Worm (Caenorhabditis elegans) whole organism, young adult: ENCODE measurements around the gene C36B7.3.

Experiments
- B0035.1 ChIP-seq: sonication (generic microtip); optimal IDR thresholded peaks from 2 replicates; lab custom pipeline; 2016; ENCODE audit warnings: missing genetic modification characterization, mild to moderate bottlenecking, missing compliant biosample characterization, missing genotype, missing genetic modification reagents
- B0336.3 ChIP-seq: fragments of 200-800 bp; sonication (Bioruptor generic); IDR thresholded peaks from 2 replicates; pipeline ENCODE4 v1.3.6; 2022; ENCODE audit warnings: missing genetic modification characterization, missing compliant biosample characterization
- F22D6.2 ChIP-seq: sonication (generic microtip); optimal IDR thresholded peaks from 2 replicates; lab custom pipeline; 2016; ENCODE audit warnings: mild to moderate bottlenecking, missing genetic modification characterization, missing compliant biosample characterization
- F23B12.7 ChIP-seq: sonication (generic microtip); optimal IDR thresholded peaks from 2 replicates; lab custom pipeline; 2017; ENCODE audit warnings: missing genetic modification characterization, mild to moderate bottlenecking, missing compliant biosample characterization, antibody characterized with exemption, moderate library complexity; ENCODE audit not compliant: insufficient read depth
- F37B4.10 ChIP-seq: fragments of 200-800 bp; sonication (Bioruptor generic); IDR thresholded peaks from 2 replicates; pipeline ENCODE4 v1.3.6; 2022; ENCODE audit warnings: missing genetic modification characterization, missing compliant biosample characterization
- F57C9.4 ChIP-seq: sonication (generic microtip); optimal IDR thresholded peaks from 2 replicates; lab custom pipeline; 2017; ENCODE audit warnings: mild to moderate bottlenecking, missing genetic modification characterization, missing compliant biosample characterization
- K11D2.4 ChIP-seq: fragments of 200-800 bp; sonication (Bioruptor generic); IDR thresholded peaks from 2 replicates; pipeline ENCODE4 v1.3.6; 2022; ENCODE audit warnings: missing genetic modification reagents, missing genetic modification characterization, missing compliant biosample characterization
- ZK185.1 ChIP-seq: sonication (generic microtip); optimal IDR thresholded peaks from 2 replicates; lab custom pipeline; 2016; ENCODE audit warnings: mild to moderate bottlenecking, missing genetic modification characterization, missing compliant biosample characterization; ENCODE audit not compliant: poor library complexity, severe bottlenecking
- bed-2 ChIP-seq: fragments of 200-800 bp; sonication (Bioruptor generic); IDR thresholded peaks from 2 replicates; pipeline ENCODE4 v1.3.6; 2022; ENCODE audit warnings: missing genetic modification reagents, missing genetic modification characterization, missing compliant biosample characterization
- cebp-2 ChIP-seq: fragments of 200-800 bp; sonication (Bioruptor generic); IDR thresholded peaks from 2 replicates; pipeline ENCODE4 v1.3.6; 2022; ENCODE audit warnings: missing genetic modification characterization, missing compliant biosample characterization
- dox-1 ChIP-seq: fragments of 200-800 bp; sonication (Bioruptor generic); IDR thresholded peaks from 2 replicates; pipeline ENCODE4 v1.3.6; 2022; ENCODE audit warnings: missing genetic modification reagents, missing genetic modification characterization, missing compliant biosample characterization
- egl-18 ChIP-seq: fragments of 200-800 bp; sonication (Bioruptor generic); IDR thresholded peaks from 2 replicates; pipeline ENCODE4 v1.3.6; 2022; ENCODE audit warnings: missing genetic modification reagents, missing genetic modification characterization, missing compliant biosample characterization
- egl-44 ChIP-seq: fragments of 200-800 bp; sonication (Bioruptor generic); IDR thresholded peaks from 2 replicates; pipeline ENCODE4 v1.3.6; 2022; ENCODE audit warnings: missing genetic modification reagents, missing genetic modification characterization, missing compliant biosample characterization
- ekl-4 ChIP-seq: fragments of 200-800 bp; sonication (Bioruptor generic); IDR thresholded peaks from 2 replicates; pipeline ENCODE4 v1.3.6; 2022; ENCODE audit warnings: missing genetic modification reagents, missing genetic modification characterization, missing compliant biosample characterization
- fkh-3 ChIP-seq: sonication (generic microtip); optimal IDR thresholded peaks from 2 replicates; lab custom pipeline; 2016; ENCODE audit warnings: mild to moderate bottlenecking, missing genetic modification characterization, missing compliant biosample characterization
- hmg-20 ChIP-seq: fragments of 200-800 bp; sonication (Bioruptor generic); IDR thresholded peaks from 2 replicates; pipeline ENCODE4 v1.3.6; 2022; ENCODE audit warnings: missing genetic modification reagents, missing genetic modification characterization, missing compliant biosample characterization
- hrde-1 ChIP-seq: sonication (generic microtip); optimal IDR thresholded peaks from 2 replicates; lab custom pipeline; 2016; ENCODE audit warnings: missing genetic modification characterization, mild to moderate bottlenecking, missing compliant biosample characterization, moderate library complexity, missing genotype, missing genetic modification reagents, borderline replicate concordance
- lag-1 ChIP-seq: fragments of 200-800 bp; sonication (Bioruptor generic); IDR thresholded peaks from 2 replicates; pipeline ENCODE4 v1.3.6; 2022; ENCODE audit warnings: missing genetic modification reagents, missing genetic modification characterization, missing compliant biosample characterization
- lin-35 ChIP-seq, 3 experiments: fragments of 150-350 bp in 2 of 3; sonication (generic microtip) in 1 of 3; optimal IDR thresholded peaks; 2 replicates each; lab custom pipeline; 2014 to 2018; ENCODE audit warnings: missing biosample characterization in 3 of 3, missing genetic modification characterization in 3 of 3, missing genetic modification reagents in 3 of 3
- lin-40 ChIP-seq: sonication (generic microtip); optimal IDR thresholded peaks from 2 replicates; lab custom pipeline; 2016; ENCODE audit warnings: missing genetic modification characterization, mild to moderate bottlenecking, missing compliant biosample characterization, missing genotype, missing genetic modification reagents
- lin-54 ChIP-seq: fragments of 200-800 bp; sonication (Bioruptor generic); optimal IDR thresholded peaks from 2 replicates; lab custom pipeline; 2018; ENCODE audit warnings: mild to moderate bottlenecking, missing genetic modification characterization, missing compliant biosample characterization
- mes-4 ChIP-seq: sonication (generic microtip); optimal IDR thresholded peaks from 2 replicates; lab custom pipeline; 2016; ENCODE audit warnings: missing genotype, missing genetic modification characterization, missing compliant biosample characterization
- nfya-1 ChIP-seq: sonication (generic microtip); optimal IDR thresholded peaks from 2 replicates; lab custom pipeline; 2017; ENCODE audit warnings: antibody characterized with exemption, missing compliant biosample characterization, missing genetic modification characterization, borderline replicate concordance; ENCODE audit not compliant: insufficient read depth
- nfya-2 ChIP-seq: fragments of 200-800 bp; sonication (Bioruptor generic); IDR thresholded peaks from 2 replicates; pipeline ENCODE4 v1.3.6; 2022; ENCODE audit warnings: missing genetic modification reagents, missing genetic modification characterization, missing compliant biosample characterization
- nhr-90 ChIP-seq: sonication (generic microtip); optimal IDR thresholded peaks from 2 replicates; lab custom pipeline; 2016; ENCODE audit warnings: missing genotype, mild to moderate bottlenecking, missing genetic modification characterization, missing compliant biosample characterization
- repo-1 ChIP-seq: sonication (generic microtip); optimal IDR thresholded peaks from 2 replicates; lab custom pipeline; 2017; ENCODE audit warnings: mild to moderate bottlenecking, missing genetic modification characterization, missing compliant biosample characterization
- rpc-1 ChIP-seq, 2 experiments: fragments of 150-350 bp in 1 of 2; sonication (generic microtip) in 1 of 2; optimal IDR thresholded peaks; 2 replicates each; lab custom pipeline; 2014 to 2018; ENCODE audit warnings: missing biosample characterization in 1 of 2, missing genetic modification characterization in 1 of 2, missing genetic modification reagents in 1 of 2, missing genotype in 1 of 2
- sdz-38 ChIP-seq: sonication (generic microtip); optimal IDR thresholded peaks from 2 replicates; lab custom pipeline; 2016; ENCODE audit warnings: missing genotype, missing genetic modification characterization, missing compliant biosample characterization
- sptf-2 ChIP-seq: fragments of 200-800 bp; sonication (Bioruptor generic); optimal IDR thresholded peaks from 2 replicates; lab custom pipeline; 2018; ENCODE audit warnings: mild to moderate bottlenecking, missing genetic modification characterization, missing compliant biosample characterization
- tbp1 ChIP-seq: fragments of 200-800 bp; sonication (Bioruptor generic); optimal IDR thresholded peaks from 2 replicates; lab custom pipeline; 2018; ENCODE audit warnings: mild to moderate bottlenecking, missing genetic modification characterization, missing compliant biosample characterization
- tbx-9 ChIP-seq: sonication (generic microtip); optimal IDR thresholded peaks from 2 replicates; lab custom pipeline; 2016; ENCODE audit warnings: borderline replicate concordance, missing genetic modification characterization, inconsistent platforms, missing compliant biosample characterization
- ztf-18 ChIP-seq: sonication (generic microtip); optimal IDR thresholded peaks from 2 replicates; lab custom pipeline; 2016; ENCODE audit warnings: missing genotype, mild to moderate bottlenecking, missing genetic modification characterization, missing compliant biosample characterization
- ztf-25 ChIP-seq: fragments of 200-800 bp; sonication (Bioruptor generic); IDR thresholded peaks from 2 replicates; pipeline ENCODE4 v1.3.6; 2022; ENCODE audit warnings: missing genetic modification reagents, missing genetic modification characterization, missing compliant biosample characterization

The C36B7.3 gene

DNA sequence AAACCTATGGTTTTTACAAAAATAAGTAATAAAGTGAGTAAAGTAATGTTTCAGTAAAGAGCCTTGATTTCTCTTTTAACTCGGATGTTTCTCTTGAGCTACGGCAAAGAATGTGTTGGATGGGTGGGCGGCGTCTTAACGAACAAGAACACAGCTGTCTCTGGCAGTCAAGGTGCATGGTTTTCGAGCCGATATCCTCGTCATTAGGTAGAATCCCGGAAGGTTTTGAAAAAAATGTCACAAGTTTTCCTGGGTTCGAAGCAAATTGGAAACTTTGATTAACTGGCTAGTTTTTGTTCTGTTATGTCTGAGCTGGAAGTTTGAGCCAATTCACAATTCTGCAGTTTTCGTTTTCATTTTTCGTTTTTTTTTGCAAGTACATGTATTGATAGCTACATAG lies 26.3 kb upstream of the C36B7.3 start, which contains the start of gene B0403.6:
TSS of gene B0403.6 (minus strand) at position 101 of the 400 bp plus-strand sequence.
- TF ChIP-seq tbx-9 (tag; lab: Kevin White, UChicago) (no peak), hrde-1 (tag; lab: Kevin White, UChicago) (no peak), ztf-25 (GFP tag; lab: Robert Waterston, UW) (no peak), nfya-1 (tag; lab: Kevin White, UChicago) (no peak)

DNA sequence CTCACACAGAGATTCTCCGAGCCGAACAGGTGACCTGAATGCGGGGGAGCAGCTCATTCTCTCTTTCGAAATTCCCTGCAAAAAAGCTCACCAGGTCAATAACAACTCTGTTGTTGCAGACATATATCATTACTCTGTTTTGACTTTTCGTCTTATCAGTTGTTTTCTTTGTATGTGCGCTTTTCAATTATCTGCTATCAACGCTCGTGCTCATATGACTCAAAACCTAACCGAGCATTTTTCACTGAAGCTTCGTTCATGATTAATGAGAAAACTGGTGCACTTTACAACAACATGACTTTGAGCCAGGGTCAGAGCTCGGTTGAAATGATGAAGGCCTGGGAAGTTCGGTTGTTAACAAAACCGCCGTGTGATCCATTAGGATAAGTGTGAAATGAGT lies 25.1 kb upstream of the C36B7.3 start:
- TF ChIP-seq K11D2.4: no peak
- TF ChIP-seq F22D6.2 (tag; lab: Kevin White, UChicago): no peak
- TF ChIP-seq cebp-2 (GFP tag; lab: Robert Waterston, UW): no peak
- TF ChIP-seq sdz-38 (tag; lab: Kevin White, UChicago): no peak
- no peak for TF ChIP-seq lin-54 (GFP tag; lab: Kevin White, UChicago)
- no peak for TF ChIP-seq dox-1 (GFP tag; lab: Robert Waterston, UW)
- TF ChIP-seq ZK185.1: no peak
- TF ChIP-seq F57C9.4 (tag; lab: Kevin White, UChicago): no peak
- TF ChIP-seq nhr-90 (tag; lab: Kevin White, UChicago): no peak
- no peak for TF ChIP-seq ekl-4 (GFP tag; lab: Robert Waterston, UW)
- no peak for TF ChIP-seq hmg-20 (GFP tag; lab: Robert Waterston, UW)
- TF ChIP-seq tbp1: no peak
- no peak for TF ChIP-seq nfya-2 (GFP tag; lab: Robert Waterston, UW)
- TF ChIP-seq F37B4.10: no peak
- TF ChIP-seq B0035.1 (tag; lab: Kevin White, UChicago): no peak
- TF ChIP-seq lin-40 (tag; lab: Kevin White, UChicago): no peak

DNA sequence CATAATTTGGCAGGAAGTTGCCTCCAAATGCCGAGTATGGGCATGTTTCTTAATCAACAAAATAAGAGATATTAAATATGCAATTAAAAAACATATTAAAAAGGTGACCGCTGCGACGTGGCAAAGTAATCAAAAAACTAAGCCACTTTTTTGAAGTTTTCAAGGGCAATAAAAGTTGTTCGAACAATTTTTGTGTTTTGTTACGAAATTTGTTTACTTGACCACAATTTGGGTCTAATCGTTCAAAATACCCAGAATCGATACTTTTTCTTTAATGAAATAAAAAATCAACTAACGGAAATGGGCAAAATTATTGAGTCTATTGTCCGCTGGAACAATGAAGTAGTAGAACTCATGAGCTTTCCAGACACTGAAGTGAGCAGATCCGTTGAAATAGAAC lies 16.5 kb upstream of the C36B7.3 start, which contains the start of gene Y1B5A.1:
TSS of gene Y1B5A.1 (plus strand) at position 301 of the 400 bp plus-strand sequence.
- TF ChIP-seq ztf-25 (GFP tag; lab: Robert Waterston, UW) (no peak), fkh-3 (tag; lab: Kevin White, UChicago) (no peak), hrde-1 (tag; lab: Kevin White, UChicago) (no peak), F23B12.7 (tag; lab: Kevin White, UChicago) (no peak), repo-1 (no peak)

DNA sequence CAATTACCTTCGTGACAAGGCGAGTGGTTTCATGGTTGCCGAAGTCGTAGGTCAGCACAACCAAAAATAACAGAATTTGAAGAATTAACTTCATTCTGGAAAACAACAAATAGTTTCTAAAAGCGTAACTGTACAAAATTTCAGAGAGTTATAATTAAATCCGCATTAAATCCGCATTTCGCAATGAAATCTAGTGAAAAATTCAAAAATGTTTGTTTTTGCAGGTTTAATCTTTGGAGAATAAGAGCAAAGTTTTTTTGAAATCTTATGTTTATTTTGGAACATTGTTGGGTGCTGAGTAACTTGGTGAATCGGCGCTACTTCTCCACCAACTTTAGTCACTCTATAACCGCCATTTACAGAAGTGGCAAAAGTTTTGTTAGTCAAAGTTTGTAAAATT lies 15.7 kb upstream of the C36B7.3 start, which contains the start of gene C36B7.4:
TSS of gene C36B7.4 (minus strand) at position 101 of the 400 bp plus-strand sequence.
- TF ChIP-seq rpc-1 (optimal IDR thresholded peaks at IDR 0.05; lab: Kevin White, UChicago) (no peak), rpc-1 (tag; optimal IDR thresholded peaks at IDR 0.05; lab: Kevin White, UChicago) (no peak), ztf-25 (GFP tag; lab: Robert Waterston, UW) (no peak), egl-44 (GFP tag; lab: Robert Waterston, UW) (no peak), tbp1 (no peak), lin-35 (GFP tag; optimal IDR thresholded peaks at IDR 0.05; lab: Kevin White, UChicago) (no peak), sptf-2 (no peak), egl-18 (GFP tag; lab: Robert Waterston, UW) (no peak), ztf-18 (tag; lab: Kevin White, UChicago) (no peak), lag-1 (GFP tag; lab: Robert Waterston, UW) (no peak), bed-2 (GFP tag; lab: Robert Waterston, UW) (no peak), mes-4 (tag; lab: Kevin White, UChicago) (no peak), B0336.3 (no peak), cebp-2 (GFP tag; lab: Robert Waterston, UW) (no peak)
